Fruit fly (Drosophila melanogaster) whole organism, embryonic: ENCODE data around the gene CG43163.

Source experiments
- CG10209 ChIP-seq: fragments of 200-800 bp; sonication (Bioruptor generic); optimal IDR thresholded peaks from 3 replicates; lab custom pipeline; 2017; ENCODE audit warnings: missing biosample characterization, mild to moderate bottlenecking, missing genetic modification characterization, missing genetic modification reagents
- CG10431 ChIP-seq: fragments of 200-800 bp; sonication (Bioruptor generic); optimal IDR thresholded peaks from 3 replicates; lab custom pipeline; 2018; ENCODE audit warnings: missing biosample characterization, mild to moderate bottlenecking, missing genetic modification characterization
- CG11504 ChIP-seq: fragments of 200-800 bp; sonication (Bioruptor generic); optimal IDR thresholded peaks from 3 replicates; lab custom pipeline; 2019; ENCODE audit warnings: missing biosample characterization, mild to moderate bottlenecking, missing genetic modification characterization, moderate library complexity
- CG11696 ChIP-seq: fragments of 200-800 bp; sonication (Bioruptor generic); IDR thresholded peaks from 2 replicates; pipeline ENCODE4 v1.3.6; 2022; ENCODE audit warnings: missing biosample characterization, missing genetic modification characterization
- CG1233 ChIP-seq: fragments of 200-800 bp; sonication (Bioruptor generic); optimal IDR thresholded peaks from 4 replicates; lab custom pipeline; 2018; ENCODE audit warnings: missing biosample characterization, mild to moderate bottlenecking, missing genetic modification characterization
- CG15269 ChIP-seq: fragments of 200-800 bp; sonication (Bioruptor generic); optimal IDR thresholded peaks from 2 replicates; lab custom pipeline; 2018; ENCODE audit warnings: missing biosample characterization, mild to moderate bottlenecking, missing genetic modification characterization, moderate library complexity
- CG15514 ChIP-seq: fragments of 200-800 bp; sonication (Bioruptor generic); optimal IDR thresholded peaks from 3 replicates; lab custom pipeline; 2017; ENCODE audit warnings: missing biosample characterization, missing genetic modification characterization, mild to moderate bottlenecking, moderate library complexity, missing genetic modification reagents
- CG17328 ChIP-seq: fragments of 200-800 bp; sonication (Bioruptor generic); IDR thresholded peaks from 2 replicates; pipeline ENCODE4 v1.3.6; 2022; ENCODE audit warnings: missing biosample characterization, missing genetic modification characterization
- CG2712 ChIP-seq: fragments of 200-800 bp; optimal IDR thresholded peaks from 3 replicates; lab custom pipeline; 2019; ENCODE audit warnings: missing biosample characterization, mild to moderate bottlenecking, missing genetic modification characterization, moderate library complexity
- CG30020 ChIP-seq: fragments of 200-800 bp; optimal IDR thresholded peaks from 2 replicates; lab custom pipeline; 2019; ENCODE audit warnings: missing biosample characterization, mild to moderate bottlenecking, missing genetic modification characterization, moderate library complexity
- CG3407 ChIP-seq: fragments of 200-800 bp; sonication (Bioruptor generic); optimal IDR thresholded peaks from 2 replicates; lab custom pipeline; 2018; ENCODE audit warnings: missing biosample characterization, mild to moderate bottlenecking, missing genetic modification characterization
- CG3847 ChIP-seq: fragments of 200-800 bp; sonication (Bioruptor generic); IDR thresholded peaks from 2 replicates; pipeline ENCODE4 v1.3.6; 2022; ENCODE audit warnings: missing biosample characterization, missing genetic modification characterization
- CG4360 ChIP-seq: fragments of 200-800 bp; sonication (Bioruptor generic); IDR thresholded peaks from 2 replicates; pipeline ENCODE4 v1.3.6; 2022; ENCODE audit warnings: missing biosample characterization, missing genetic modification characterization
- CG4424 ChIP-seq: fragments of 200-800 bp; sonication (Bioruptor generic); optimal IDR thresholded peaks from 3 replicates; lab custom pipeline; 2016; ENCODE audit warnings: missing biosample characterization, missing genetic modification characterization
- CG4820 ChIP-seq: fragments of 200-800 bp; sonication (Bioruptor generic); optimal IDR thresholded peaks from 3 replicates; lab custom pipeline; 2016; ENCODE audit warnings: missing biosample characterization, missing genetic modification characterization
- CG6254 ChIP-seq: fragments of 200-800 bp; sonication (Bioruptor generic); optimal IDR thresholded peaks from 3 replicates; lab custom pipeline; 2017; ENCODE audit warnings: mild to moderate bottlenecking, missing biosample characterization, missing genetic modification reagents, missing genetic modification characterization
- CG7745 ChIP-seq: fragments of 200-800 bp; sonication (Bioruptor generic); optimal IDR thresholded peaks from 2 replicates; lab custom pipeline; 2018; ENCODE audit warnings: missing biosample characterization, mild to moderate bottlenecking, missing genetic modification characterization, moderate library complexity
- CG7987 ChIP-seq: fragments of 200-800 bp; sonication (Bioruptor generic); optimal IDR thresholded peaks from 2 replicates; lab custom pipeline; 2018; ENCODE audit warnings: missing biosample characterization, mild to moderate bottlenecking, missing genetic modification characterization, moderate library complexity
- CG9215 ChIP-seq: fragments of 200-800 bp; sonication (Bioruptor generic); IDR thresholded peaks from 2 replicates; pipeline ENCODE4 v1.3.6; 2022; ENCODE audit warnings: missing biosample characterization, missing genetic modification characterization
- CG9437 ChIP-seq: fragments of 200-800 bp; sonication (Bioruptor generic); optimal IDR thresholded peaks from 2 replicates; lab custom pipeline; 2018; ENCODE audit warnings: missing biosample characterization, mild to moderate bottlenecking, missing genetic modification characterization
- Camta ChIP-seq: fragments of 200-800 bp; sonication (Bioruptor generic); optimal IDR thresholded peaks from 2 replicates; lab custom pipeline; 2016; ENCODE audit warnings: missing biosample characterization, missing genetic modification characterization
- Dek ChIP-seq: fragments of 200-800 bp; sonication (Bioruptor generic); optimal IDR thresholded peaks from 3 replicates; lab custom pipeline; 2019; ENCODE audit warnings: missing biosample characterization, mild to moderate bottlenecking, missing genetic modification characterization, moderate library complexity
- ERR ChIP-seq: fragments of 200-800 bp; sonication (Bioruptor generic); optimal IDR thresholded peaks from 2 replicates; lab custom pipeline; 2016; ENCODE audit warnings: missing biosample characterization, missing genetic modification characterization
- GATAe ChIP-seq: fragments of 200-800 bp; sonication (Bioruptor generic); conservative IDR thresholded peaks from 2 replicates; pipeline ENCODE4 v1.3.6; 2022; ENCODE audit warnings: missing biosample characterization, missing genetic modification characterization
- HLH54F ChIP-seq: fragments of 200-800 bp; sonication (Bioruptor generic); optimal IDR thresholded peaks from 3 replicates; lab custom pipeline; 2016; ENCODE audit warnings: missing biosample characterization, missing genetic modification characterization
- HmgD ChIP-seq: fragments of 200-800 bp; sonication (Bioruptor generic); optimal IDR thresholded peaks from 3 replicates; lab custom pipeline; 2016; ENCODE audit warnings: missing biosample characterization, missing genetic modification characterization
- Max ChIP-seq: fragments of 200-800 bp; sonication (Bioruptor generic); optimal IDR thresholded peaks from 2 replicates; lab custom pipeline; 2016; ENCODE audit warnings: missing biosample characterization, mild to moderate bottlenecking, missing genetic modification characterization
- Poxn ChIP-seq: fragments of 200-800 bp; sonication (Bioruptor generic); IDR thresholded peaks from 2 replicates; pipeline ENCODE4 v1.3.6; 2022; ENCODE audit warnings: missing biosample characterization, missing genetic modification characterization
- Six4 ChIP-seq: fragments of 200-800 bp; sonication (Bioruptor generic); optimal IDR thresholded peaks from 2 replicates; lab custom pipeline; 2016; ENCODE audit warnings: missing biosample characterization, missing genetic modification characterization
- al ChIP-seq: fragments of 200-800 bp; sonication (Bioruptor generic); IDR thresholded peaks from 2 replicates; pipeline ENCODE4 v1.3.6; 2022; ENCODE audit warnings: missing biosample characterization, missing genetic modification characterization
- az2 ChIP-seq: fragments of 200-800 bp; sonication (Bioruptor generic); optimal IDR thresholded peaks from 3 replicates; lab custom pipeline; 2016; ENCODE audit warnings: missing biosample characterization, missing genetic modification characterization
- chn ChIP-seq: fragments of 200-800 bp; sonication (Bioruptor generic); optimal IDR thresholded peaks from 2 replicates; lab custom pipeline; 2016; ENCODE audit warnings: missing biosample characterization, missing genetic modification characterization
- danr ChIP-seq: fragments of 200-800 bp; sonication (Bioruptor generic); IDR thresholded peaks from 2 replicates; pipeline ENCODE4 v1.3.6; 2022; ENCODE audit warnings: missing biosample characterization, missing genetic modification characterization
- dmrt99B ChIP-seq: fragments of 200-800 bp; sonication (Bioruptor generic); optimal IDR thresholded peaks from 2 replicates; lab custom pipeline; 2018; ENCODE audit warnings: missing biosample characterization, mild to moderate bottlenecking, missing genetic modification characterization, moderate library complexity
- dpn ChIP-seq, 2 experiments: fragments of 200-800 bp; sonication (Bioruptor generic); optimal IDR thresholded peaks; 3 replicates each; lab custom pipeline; 2016; ENCODE audit warnings: missing biosample characterization in 2 of 2, missing genetic modification characterization in 2 of 2
- exex ChIP-seq: fragments of 200-800 bp; sonication (Bioruptor generic); optimal IDR thresholded peaks from 4 replicates; lab custom pipeline; 2018; ENCODE audit warnings: missing biosample characterization, mild to moderate bottlenecking, missing genetic modification characterization, moderate library complexity
- fd96Cb ChIP-seq: fragments of 200-800 bp; sonication (Bioruptor generic); optimal IDR thresholded peaks from 2 replicates; lab custom pipeline; 2018; ENCODE audit warnings: missing biosample characterization, mild to moderate bottlenecking, missing genetic modification characterization, moderate library complexity
- her ChIP-seq: fragments of 200-800 bp; sonication (Bioruptor generic); optimal IDR thresholded peaks from 2 replicates; lab custom pipeline; 2016; ENCODE audit warnings: missing biosample characterization, missing genetic modification characterization
- lab ChIP-seq: fragments of 200-800 bp; sonication (Bioruptor generic); optimal IDR thresholded peaks from 3 replicates; lab custom pipeline; 2017; ENCODE audit warnings: missing biosample characterization, missing genetic modification characterization, mild to moderate bottlenecking, moderate library complexity, missing genetic modification reagents
- lola ChIP-seq, 3 experiments: fragments of >200 bp in 2 of 3; fragments of 200-800 bp in 1 of 3; sonication (Bioruptor generic) in 1 of 3; optimal IDR thresholded peaks; 2 replicates each; lab custom pipeline; 2017 to 2019; ENCODE audit warnings: missing biosample characterization in 3 of 3, missing genetic modification characterization in 3 of 3, mild to moderate bottlenecking in 1 of 3, moderate library complexity in 1 of 3
- luna ChIP-seq: fragments of 200-800 bp; sonication (Bioruptor generic); optimal IDR thresholded peaks from 2 replicates; lab custom pipeline; 2016; ENCODE audit warnings: missing biosample characterization, missing genetic modification characterization
- nerfin-1 ChIP-seq: fragments of 200-800 bp; sonication (Bioruptor generic); optimal IDR thresholded peaks from 3 replicates; lab custom pipeline; 2019; ENCODE audit warnings: missing biosample characterization, mild to moderate bottlenecking, missing genetic modification characterization, moderate library complexity
- pb ChIP-seq: fragments of 200-800 bp; sonication (Bioruptor generic); optimal IDR thresholded peaks from 3 replicates; lab custom pipeline; 2016; ENCODE audit warnings: missing biosample characterization, missing genetic modification characterization
- trem ChIP-seq: fragments of 200-800 bp; optimal IDR thresholded peaks from 3 replicates; lab custom pipeline; 2019; ENCODE audit warnings: missing biosample characterization, mild to moderate bottlenecking, missing genetic modification characterization, moderate library complexity
- twi ChIP-seq: fragments of 200-800 bp; optimal IDR thresholded peaks from 2 replicates; lab custom pipeline; 2019; ENCODE audit warnings: missing biosample characterization, mild to moderate bottlenecking, missing genetic modification characterization, moderate library complexity
- unpg ChIP-seq: fragments of 200-800 bp; sonication (Bioruptor generic); optimal IDR thresholded peaks from 3 replicates; lab custom pipeline; 2018; ENCODE audit warnings: missing biosample characterization, mild to moderate bottlenecking, missing genetic modification characterization, moderate library complexity
- vvl ChIP-seq: fragments of 200-800 bp; sonication (Bioruptor generic); IDR thresholded peaks from 2 replicates; pipeline ENCODE4 v1.3.6; 2022; ENCODE audit warnings: missing biosample characterization, missing genetic modification characterization
- zen ChIP-seq: fragments of 200-800 bp; sonication (Bioruptor generic); optimal IDR thresholded peaks from 3 replicates; lab custom pipeline; 2018; ENCODE audit warnings: missing biosample characterization, mild to moderate bottlenecking, missing genetic modification characterization, moderate library complexity

Gene CG43163

dm6 chr3L:8549183-8549890 is 42.4 kb upstream of the CG43163 start (continued):
- TF ChIP-seq chn (GFP tag; lab: Kevin White, UChicago) = peak; percentile 22
- peak; percentile 53 for TF ChIP-seq fd96Cb (tag; lab: Kevin White, UChicago)
- peak; percentile 10 for TF ChIP-seq Six4 (GFP tag; lab: Kevin White, UChicago)
- TF ChIP-seq trem = peak; percentile 53
- peak; percentile 37 for TF ChIP-seq az2 (GFP tag; lab: Kevin White, UChicago)
- peak; percentile 7 for TF ChIP-seq CG15514 (GFP tag; lab: Kevin White, UChicago)
- TF ChIP-seq CG4820 (GFP tag; lab: Kevin White, UChicago) = peak; percentile 11
- peak; percentile 93 for TF ChIP-seq twi (tag; lab: Kevin White, UChicago)
- TF ChIP-seq luna (GFP tag; lab: Kevin White, UChicago) = no peak
- peak; percentile 32 for TF ChIP-seq Max (GFP tag; lab: Kevin White, UChicago)
- peak in 1 of 3 experiments; percentile 70 for TF ChIP-seq lola (GFP tag; optimal IDR thresholded peaks at IDR 0.05; lab: Kevin White, UChicago)
- TF ChIP-seq ERR (GFP tag; lab: Kevin White, UChicago) = no peak
- no peak for TF ChIP-seq GATAe
- peak; percentile 31 for TF ChIP-seq nerfin-1
- peak; percentile 49; the same call in 1 of the 2 replicates for TF ChIP-seq vvl
- TF ChIP-seq al (GFP tag; lab: Robert Waterston, UW) = 0 out of 2 replicates have a peak, but pooled peaks have one; percentile 13
- TF ChIP-seq CG7745 = no peak
- peak; percentile 53 for TF ChIP-seq CG6254 (GFP tag; lab: Kevin White, UChicago)
- TF ChIP-seq CG15269 = peak; percentile 26
- peak; percentile 58 for TF ChIP-seq CG11504
- peak; percentile 6 for TF ChIP-seq pb
- no peak for TF ChIP-seq CG11696
- peak; percentile 70 for TF ChIP-seq CG10431 (GFP tag; lab: Kevin White, UChicago)
- peak; percentile 55 for TF ChIP-seq Camta (GFP tag; lab: Kevin White, UChicago)
- no peak for TF ChIP-seq HmgD (GFP tag; lab: Kevin White, UChicago)
- peak; percentile 70 for TF ChIP-seq CG2712 (tag; lab: Kevin White, UChicago)
- 0 out of 2 replicates have a peak, but pooled peaks have one; percentile 6 for TF ChIP-seq CG3847 (GFP tag; lab: Robert Waterston, UW)
- TF ChIP-seq CG17328 = peak; percentile 13; the same call in 1 of the 2 replicates
- no peak for TF ChIP-seq Poxn (GFP tag; lab: Robert Waterston, UW)
- TF ChIP-seq HLH54F (GFP tag; lab: Kevin White, UChicago) = peak; percentile 9
- TF ChIP-seq exex (tag; lab: Kevin White, UChicago) = no peak
- TF ChIP-seq CG10209 (GFP tag; lab: Kevin White, UChicago) = peak; percentile 25
- TF ChIP-seq CG9437 = peak; percentile 34
- TF ChIP-seq CG7987 (GFP tag; lab: Kevin White, UChicago) = no peak
- peak; percentile 3 for TF ChIP-seq CG30020 (tag; lab: Kevin White, UChicago)
- TF ChIP-seq unpg (GFP tag; lab: Kevin White, UChicago) = peak; percentile 72
- TF ChIP-seq lab = peak; percentile 61
- TF ChIP-seq dpn (GFP tag; optimal IDR thresholded peaks at IDR 0.05; lab: Kevin White, UChicago) = peak; percentile 35 to 57
- TF ChIP-seq her (GFP tag; lab: Kevin White, UChicago) = no peak
- TF ChIP-seq CG4424 (GFP tag; lab: Kevin White, UChicago) = peak; percentile 50
- TF ChIP-seq CG9215 = no peak
- TF ChIP-seq Dek (tag; lab: Kevin White, UChicago) = no peak
- TF ChIP-seq zen (tag; lab: Kevin White, UChicago) = peak; percentile 21
- peak; percentile 53 for TF ChIP-seq CG3407 (GFP tag; lab: Kevin White, UChicago)
- TF ChIP-seq CG1233 (GFP tag; lab: Kevin White, UChicago) = peak; percentile 26
- peak; percentile 72 for TF ChIP-seq dmrt99B (tag; lab: Kevin White, UChicago)
- no peak; the same call in 1 of the 2 replicates for TF ChIP-seq danr (GFP tag; lab: Robert Waterston, UW)
- TF ChIP-seq CG4360 (GFP tag; lab: Robert Waterston, UW) = peak; percentile 10; the same call in 1 of the 2 replicates
